Fruit fly (Drosophila melanogaster) whole organism: ENCODE measurements around the gene Sfp70A4.

Experiments used
- CG8478 ChIP-seq: fragments of >200 bp; optimal IDR thresholded peaks from 2 replicates; lab custom pipeline; 2018; ENCODE audit warnings: inconsistent platforms
- Dll ChIP-seq: fragments of >200 bp; optimal IDR thresholded peaks from 2 replicates; lab custom pipeline; 2017
- EcR ChIP-seq, 2 experiments: fragments of >200 bp; optimal IDR thresholded peaks; 2 replicates each; lab custom pipeline; 2017; ENCODE audit warnings: missing biosample characterization in 2 of 2, missing genetic modification characterization in 2 of 2, missing genetic modification reagents in 2 of 2
- pan ChIP-seq: fragments of >200 bp; optimal IDR thresholded peaks from 2 replicates; lab custom pipeline; 2017
- psq ChIP-seq: fragments of >200 bp; optimal IDR thresholded peaks from 2 replicates; lab custom pipeline; 2017
- usp ChIP-seq: fragments of >200 bp; optimal IDR thresholded peaks from 2 replicates; lab custom pipeline; 2017; ENCODE audit warnings: missing biosample characterization, missing genetic modification characterization, mixed read lengths

DNA sequence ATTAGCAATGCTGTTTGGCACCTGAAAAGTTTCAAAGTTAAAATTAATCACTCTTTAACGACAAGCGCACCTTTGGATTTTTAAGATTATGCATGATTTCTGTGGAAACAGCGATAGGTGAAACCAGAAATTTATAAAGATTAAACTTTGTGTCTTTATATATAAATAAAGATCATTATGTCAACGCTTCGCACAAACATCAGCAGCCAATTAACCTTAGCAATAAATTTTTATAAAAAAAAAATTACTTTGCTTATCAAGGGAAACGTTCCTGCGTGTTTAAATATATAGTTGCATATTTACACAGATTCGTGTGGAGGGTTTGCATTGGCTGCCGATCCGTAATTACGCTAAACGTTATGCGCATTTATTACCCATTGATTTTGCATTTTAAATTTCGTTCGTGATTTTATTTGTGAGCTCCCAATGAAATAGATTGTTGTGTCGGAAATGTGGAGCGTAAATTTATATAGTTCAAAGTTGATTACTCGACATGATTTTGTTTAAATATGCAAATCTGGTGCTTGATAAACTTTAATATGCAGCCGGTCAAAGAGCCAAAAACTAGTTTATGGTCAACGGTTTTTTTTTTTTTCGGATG is 35.8 kb downstream of the Sfp70A4 start:
- TF ChIP-seq CG8478 (lab: Kevin White, UChicago) (no peak), pan (lab: Kevin White, UChicago) (no peak), usp (GFP tag; lab: Kevin White, UChicago) (no peak), psq (lab: Kevin White, UChicago) (no peak), Dll (lab: Kevin White, UChicago) (no peak), EcR (GFP tag; optimal IDR thresholded peaks at IDR 0.05; lab: Kevin White, UChicago) (no peak)
